Worm (Caenorhabditis elegans): Measurements from ENCODE around the gene F42G2.5.

ce11 chrII:2399810-2400209, 18.0 kb downstream of the F42G2.5 start:
- TF ChIP-seq W03F9.2 (tag; optimal IDR thresholded peaks at IDR 0.05) (no peak), him-1 (tag; optimal IDR thresholded peaks at IDR 0.05) (no peak), dao-5 (tag; optimal IDR thresholded peaks at IDR 0.05) (no peak)
